Fruit fly (Drosophila melanogaster): Measurements from ENCODE around the gene Arp2.
A peak's percentile ranks its signal among the peaks of the same experiment; 100 is the strongest.

The Arp2 gene

DNA sequence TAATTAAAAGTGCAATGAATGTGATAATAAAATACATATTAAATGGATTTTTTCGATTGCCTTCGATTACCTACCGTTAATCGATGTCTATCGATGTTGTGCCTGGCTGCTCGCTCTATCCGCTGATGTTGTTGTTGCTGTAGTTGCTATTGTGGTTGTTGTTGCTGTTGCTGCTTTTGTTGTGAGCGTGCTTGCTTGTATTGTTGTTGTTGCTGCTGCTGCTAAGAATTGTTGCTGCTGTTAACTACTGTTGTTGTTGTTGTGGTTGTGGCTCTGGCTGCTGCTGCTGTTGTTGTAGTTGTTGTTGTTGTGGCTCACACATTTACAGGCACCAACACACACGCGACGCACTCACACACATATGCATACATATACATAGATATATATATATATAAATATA, 26.6 kb downstream of the Arp2 start:
- TF ChIP-seq pan (optimal IDR thresholded peaks at IDR 0.05) = no peak
- TF ChIP-seq Dfd (GFP tag; optimal IDR thresholded peaks at IDR 0.05) = peak; percentile 59

DNA sequence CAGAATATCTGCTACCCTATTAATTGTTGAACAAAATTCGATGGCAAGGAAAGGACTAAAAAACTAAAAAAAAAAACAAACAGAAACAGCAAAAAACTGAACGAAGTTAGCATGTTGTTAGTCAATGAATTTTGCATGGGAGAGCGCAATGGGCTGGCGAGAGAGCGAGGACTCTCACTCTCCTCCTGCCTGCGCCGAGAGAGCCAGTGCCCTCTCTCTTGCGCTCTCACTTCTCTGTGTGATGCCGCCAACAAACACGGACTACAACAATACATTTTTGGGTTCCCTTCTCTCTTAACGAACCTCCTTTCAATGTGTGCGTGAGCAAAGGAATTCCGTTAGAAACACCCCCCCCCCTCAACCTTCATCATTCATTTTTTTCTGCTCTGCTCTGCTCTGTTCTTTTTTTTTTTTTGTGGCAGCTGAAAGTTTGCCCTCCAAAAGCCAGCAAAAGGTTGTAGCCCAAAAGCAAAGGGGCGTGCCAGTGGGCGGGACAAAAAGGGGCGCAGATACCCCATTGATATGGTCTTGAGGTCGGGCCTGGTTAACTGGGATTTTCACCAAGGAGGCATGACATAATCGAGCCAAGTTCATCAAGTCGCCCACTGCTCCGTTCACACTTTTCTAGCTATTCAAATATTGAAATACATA, 27.6 kb downstream of the Arp2 start:
- peak; percentile 62 for TF ChIP-seq Dif (GFP tag; optimal IDR thresholded peaks at IDR 0.05; ENCODE audit: partially characterized antibody)
- peak in 1 of 2 experiments; percentile 56 for TF ChIP-seq dl (GFP tag; optimal IDR thresholded peaks at IDR 0.05; ENCODE audit: insufficient read depth in 1 of 2, partially characterized antibody in 2 of 2)
- no peak for TF ChIP-seq brk (GFP tag; optimal IDR thresholded peaks at IDR 0.05)
- peak; percentile 55 for TF ChIP-seq Dfd (GFP tag; optimal IDR thresholded peaks at IDR 0.05)

DNA sequence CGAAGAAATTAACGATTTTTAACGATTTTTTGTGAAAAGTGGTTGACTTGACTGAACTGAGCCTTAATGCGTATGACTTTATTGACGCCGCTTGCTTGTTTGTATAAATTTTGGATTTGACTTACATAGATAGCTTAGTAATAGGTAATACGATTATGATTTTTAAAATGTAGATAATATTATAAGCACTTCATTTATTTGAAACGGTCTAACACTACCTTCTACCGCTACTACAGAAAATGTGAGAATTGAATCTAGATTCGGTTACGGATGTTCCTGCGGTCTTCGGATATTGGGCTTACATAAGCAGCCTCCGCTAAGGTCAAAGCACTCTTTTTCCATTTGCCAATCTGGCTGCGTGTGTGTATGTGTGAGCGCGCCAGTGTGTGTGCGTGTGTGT, 28.5 kb downstream of the Arp2 start, which contains the start of gene Cnx14D:
TSS of gene Cnx14D (minus strand) at position 101 of the 400 bp plus-strand sequence.
- TF ChIP-seq dsf (GFP tag; optimal IDR thresholded peaks at IDR 0.05; ENCODE audit: borderline replicate concordance) (no peak), Jra (GFP tag; optimal IDR thresholded peaks at IDR 0.05) (no peak), psq (GFP tag; optimal IDR thresholded peaks at IDR 0.05) (no peak), Dif (GFP tag; optimal IDR thresholded peaks at IDR 0.05; ENCODE audit: partially characterized antibody) (no peak), fru (GFP tag; optimal IDR thresholded peaks at IDR 0.05) (no peak), lola (GFP tag; optimal IDR thresholded peaks at IDR 0.05) (no peak), OdsH (GFP tag; optimal IDR thresholded peaks at IDR 0.05) (no peak), Vsx2 (GFP tag; optimal IDR thresholded peaks at IDR 0.05; ENCODE audit: partially characterized antibody) (no peak), tai (GFP tag; optimal IDR thresholded peaks at IDR 0.05) (no peak), Rel (GFP tag; optimal IDR thresholded peaks at IDR 0.05) (no peak), Rel (tag; optimal IDR thresholded peaks at IDR 0.05) (no peak), Sp1 (GFP tag; optimal IDR thresholded peaks at IDR 0.05) (no peak), Myc (optimal IDR thresholded peaks at IDR 0.05) (no peak), usp (GFP tag; optimal IDR thresholded peaks at IDR 0.05) (no peak), brk (GFP tag; optimal IDR thresholded peaks at IDR 0.05) (no peak), dmrt93B (GFP tag; optimal IDR thresholded peaks at IDR 0.05) (no peak), pan (optimal IDR thresholded peaks at IDR 0.05) (no peak), Abd-B (GFP tag; optimal IDR thresholded peaks at IDR 0.05) (no peak)
